Fruit fly (Drosophila melanogaster) whole organism, wandering third instar larva: ENCODE data around the gene Pde6.

Experiments used
- Abd-B ChIP-seq: fragments of >200 bp; optimal IDR thresholded peaks from 2 replicates; lab custom pipeline; 2017; ENCODE audit warnings: missing biosample characterization, missing genetic modification characterization
- CG32264 ChIP-seq: fragments of 200-800 bp; sonication (Bioruptor generic); optimal IDR thresholded peaks from 2 replicates; lab custom pipeline; 2016; ENCODE audit warnings: missing biosample characterization, missing genetic modification characterization
- CrebA ChIP-seq: fragments of 200-800 bp; sonication (Bioruptor generic); optimal IDR thresholded peaks from 2 replicates; lab custom pipeline; 2016; ENCODE audit warnings: missing biosample characterization, mild to moderate bottlenecking, missing genetic modification characterization, borderline replicate concordance
- Dif ChIP-seq: fragments of 200-275, 200-300 bp; sonication (Bioruptor generic); optimal IDR thresholded peaks from 2 replicates; lab custom pipeline; 2018; ENCODE audit warnings: missing biosample characterization, missing genetic modification characterization; ENCODE audit not compliant: partially characterized antibody
- HLH106 ChIP-seq: fragments of 200-800 bp; optimal IDR thresholded peaks from 3 replicates; lab custom pipeline; 2019; ENCODE audit warnings: missing biosample characterization, mild to moderate bottlenecking, missing genetic modification characterization, moderate library complexity
- Hnf4 ChIP-seq: fragments of 200-800 bp; sonication (Bioruptor generic); optimal IDR thresholded peaks from 2 replicates; lab custom pipeline; 2016; ENCODE audit warnings: missing biosample characterization, mild to moderate bottlenecking, missing genetic modification characterization
- Hr78 ChIP-seq: fragments of >200 bp; optimal IDR thresholded peaks from 2 replicates; lab custom pipeline; 2017; ENCODE audit warnings: missing biosample characterization, missing genetic modification characterization
- Jra ChIP-seq: sonication (Bioruptor generic); optimal IDR thresholded peaks from 2 replicates; lab custom pipeline; 2016; ENCODE audit warnings: missing biosample characterization, missing genetic modification characterization
- Mio ChIP-seq: sonication (Bioruptor generic); optimal IDR thresholded peaks from 2 replicates; lab custom pipeline; 2016; ENCODE audit warnings: missing biosample characterization, missing genetic modification characterization
- Myc ChIP-seq: fragments of >200 bp; optimal IDR thresholded peaks from 2 replicates; lab custom pipeline; 2017
- N ChIP-seq: fragments of >200 bp; optimal IDR thresholded peaks from 2 replicates; lab custom pipeline; 2018; ENCODE audit warnings: missing biosample characterization, missing external identifiers, missing genetic modification characterization
- Rel ChIP-seq, 2 experiments: fragments of 200-800 bp; sonication (Bioruptor generic) in 1 of 2; optimal IDR thresholded peaks; 2 replicates in 1 of 2; 3 replicates in 1 of 2; lab custom pipeline; 2016 to 2019; ENCODE audit warnings: mild to moderate bottlenecking in 2 of 2, missing biosample characterization in 2 of 2, missing genetic modification characterization in 2 of 2, moderate library complexity in 1 of 2
- Sp1 ChIP-seq: fragments of 200-800 bp; sonication (Bioruptor generic); optimal IDR thresholded peaks from 3 replicates; lab custom pipeline; 2019; ENCODE audit warnings: missing biosample characterization, mild to moderate bottlenecking, missing genetic modification characterization, moderate library complexity
- Vsx2 ChIP-seq: fragments of 200-300, 225-300 bp; sonication (Bioruptor generic); optimal IDR thresholded peaks from 2 replicates; lab custom pipeline; 2018; ENCODE audit warnings: missing biosample characterization, missing genetic modification characterization; ENCODE audit not compliant: partially characterized antibody
- br ChIP-seq: fragments of 200-800 bp; sonication (Bioruptor generic); optimal IDR thresholded peaks from 2 replicates; lab custom pipeline; 2016; ENCODE audit warnings: missing biosample characterization, missing genetic modification characterization
- brk ChIP-seq: fragments of 200-800 bp; sonication (Bioruptor generic); optimal IDR thresholded peaks from 2 replicates; lab custom pipeline; 2016; ENCODE audit warnings: missing biosample characterization, mild to moderate bottlenecking, missing genetic modification characterization
- dl ChIP-seq, 2 experiments: fragments of 175-275, 200-275 bp in 1 of 2; fragments of 200-275 bp in 1 of 2; sonication (Bioruptor generic); optimal IDR thresholded peaks; lab custom pipeline; 2018; ENCODE audit warnings: mild to moderate bottlenecking in 2 of 2, missing biosample characterization in 2 of 2, missing genetic modification characterization in 2 of 2, moderate library complexity in 2 of 2; ENCODE audit not compliant: partially characterized antibody in 2 of 2, insufficient read depth in 1 of 2
- dmrt93B ChIP-seq: fragments of 200-800 bp; sonication (Bioruptor generic); optimal IDR thresholded peaks from 2 replicates; lab custom pipeline; 2018; ENCODE audit warnings: missing biosample characterization, mild to moderate bottlenecking, missing genetic modification characterization
- dsf ChIP-seq: sonication (Bioruptor generic); optimal IDR thresholded peaks from 2 replicates; lab custom pipeline; 2016; ENCODE audit warnings: missing biosample characterization, missing genetic modification characterization, borderline replicate concordance
- ey ChIP-seq: fragments of 200-800 bp; sonication (Bioruptor generic); optimal IDR thresholded peaks from 2 replicates; lab custom pipeline; 2016; ENCODE audit warnings: missing biosample characterization, missing genetic modification characterization
- foxo ChIP-seq, 2 experiments: fragments of 200-800 bp; sonication (Bioruptor generic); optimal IDR thresholded peaks; 2 replicates in 1 of 2; 3 replicates in 1 of 2; lab custom pipeline; 2016 to 2017; ENCODE audit warnings: missing biosample characterization in 2 of 2, missing genetic modification characterization in 2 of 2
- fru ChIP-seq: fragments of 200-800 bp; sonication (Bioruptor generic); optimal IDR thresholded peaks from 3 replicates; lab custom pipeline; 2016; ENCODE audit warnings: missing biosample characterization, mild to moderate bottlenecking, missing genetic modification characterization
- h ChIP-seq: fragments of 200-800 bp; sonication (Bioruptor generic); optimal IDR thresholded peaks from 3 replicates; lab custom pipeline; 2016; ENCODE audit warnings: missing biosample characterization, mild to moderate bottlenecking, missing genetic modification characterization
- jim ChIP-seq: fragments of 175-275, 200-325 bp; sonication (Bioruptor generic); optimal IDR thresholded peaks from 2 replicates; lab custom pipeline; 2016; ENCODE audit warnings: missing biosample characterization, mild to moderate bottlenecking, missing genetic modification characterization
- pan ChIP-seq: fragments of >200 bp; optimal IDR thresholded peaks from 2 replicates; lab custom pipeline; 2017
- psq ChIP-seq: fragments of 200-800 bp; sonication (Bioruptor generic); optimal IDR thresholded peaks from 3 replicates; lab custom pipeline; 2017; ENCODE audit warnings: missing biosample characterization, mild to moderate bottlenecking, missing genetic modification characterization, moderate library complexity
- rgr ChIP-seq: fragments of 200-800 bp; sonication (Bioruptor generic); optimal IDR thresholded peaks from 3 replicates; lab custom pipeline; 2016; ENCODE audit warnings: missing biosample characterization, mild to moderate bottlenecking, missing genetic modification characterization
- tai ChIP-seq: sonication (Bioruptor generic); optimal IDR thresholded peaks from 2 replicates; lab custom pipeline; 2016; ENCODE audit warnings: missing biosample characterization, missing genetic modification characterization
- woc ChIP-seq: sonication (Bioruptor generic); optimal IDR thresholded peaks from 2 replicates; lab custom pipeline; 2016; ENCODE audit warnings: missing biosample characterization, mild to moderate bottlenecking, missing genetic modification characterization

Gene Pde6

dm6 chr3R:14493936-14494335, 64.2 kb downstream of the Pde6 start (continued):
- TF ChIP-seq Hr78 (no peak), psq (GFP tag; lab: Kevin White, UChicago) (no peak), pan (no peak), Mio (no peak), Sp1 (peak; percentile 3), Rel (GFP tag; optimal IDR thresholded peaks at IDR 0.05; lab: Kevin White, UChicago) (no peak), Rel (tag; optimal IDR thresholded peaks at IDR 0.05; lab: Kevin White, UChicago) (no peak), Abd-B (GFP tag; lab: Kevin White, UChicago) (no peak)

- TF ChIP-seq Vsx2 (GFP tag; lab: Kevin White, UChicago) (no peak), Myc (lab: Kevin White, UChicago) (no peak), Dif (GFP tag; lab: Kevin White, UChicago) (no peak), CG32264 (no peak), Hnf4 (no peak), Mio (no peak), N (GFP tag; lab: Kevin White, UChicago) (no peak), dmrt93B (GFP tag; lab: Kevin White, UChicago) (no peak), pan (no peak), fru (GFP tag; lab: Kevin White, UChicago) (no peak), rgr (GFP tag; lab: Kevin White, UChicago) (no peak), Rel (GFP tag; optimal IDR thresholded peaks at IDR 0.05; lab: Kevin White, UChicago) (no peak), Rel (tag; optimal IDR thresholded peaks at IDR 0.05; lab: Kevin White, UChicago) (no peak), Jra (GFP tag; lab: Kevin White, UChicago) (no peak), CrebA (GFP tag; lab: Kevin White, UChicago) (no peak), tai (no peak), br (GFP tag; lab: Kevin White, UChicago) (no peak), jim (GFP tag; lab: Kevin White, UChicago) (no peak), dsf (GFP tag; lab: Kevin White, UChicago) (no peak)
Observed at dm6 chr3R:14492287-14492889, 65.7 kb downstream of the Pde6 start.

dm6 chr3R:14486469-14486868, 71.6 kb downstream of the Pde6 start:
- TF ChIP-seq fru (GFP tag; lab: Kevin White, UChicago) = no peak
- TF ChIP-seq Myc (lab: Kevin White, UChicago) = no peak
- no peak for TF ChIP-seq Vsx2 (GFP tag; lab: Kevin White, UChicago)
- no peak for TF ChIP-seq Sp1
- TF ChIP-seq Hnf4 = no peak
- TF ChIP-seq jim (GFP tag; lab: Kevin White, UChicago) = no peak
- TF ChIP-seq Dif (GFP tag; lab: Kevin White, UChicago) = no peak
- TF ChIP-seq woc (GFP tag; lab: Kevin White, UChicago) = no peak
- no peak for TF ChIP-seq br (GFP tag; lab: Kevin White, UChicago)
- TF ChIP-seq ey (GFP tag; lab: Kevin White, UChicago) = no peak
- no peak for TF ChIP-seq dsf (GFP tag; lab: Kevin White, UChicago)
- TF ChIP-seq Abd-B (GFP tag; lab: Kevin White, UChicago) = no peak
- TF ChIP-seq dl (GFP tag; optimal IDR thresholded peaks at IDR 0.05; lab: Kevin White, UChicago; ENCODE audit: insufficient read depth in 1 of 2, partially characterized antibody in 2 of 2) = no peak
- no peak for TF ChIP-seq CG32264
- no peak for TF ChIP-seq tai
- no peak for TF ChIP-seq foxo (GFP tag; optimal IDR thresholded peaks at IDR 0.05; lab: Kevin White, UChicago)
- no peak for TF ChIP-seq brk
- TF ChIP-seq Mio = no peak
- no peak for TF ChIP-seq HLH106 (tag; lab: Kevin White, UChicago)

- TF ChIP-seq h (GFP tag; lab: Kevin White, UChicago) (peak; percentile 8), fru (GFP tag; lab: Kevin White, UChicago) (peak; percentile 11), foxo (GFP tag; optimal IDR thresholded peaks at IDR 0.05; lab: Kevin White, UChicago) (peak in 1 of 2 experiments; percentile 3), Abd-B (GFP tag; lab: Kevin White, UChicago) (no peak)
Observed at dm6 chr3R:14484533-14485267, 73.4 kb downstream of the Pde6 start.
